Fruit fly (Drosophila melanogaster) Kc167 (cell line): Measurements from ENCODE around the gene Antdh.

Source experiments
- Myc ChIP-seq: fragments of >200 bp; optimal IDR thresholded peaks from 2 replicates; lab custom pipeline; 2017; ENCODE audit warnings: missing external identifiers
- Sin3A ChIP-seq: fragments of >200 bp; optimal IDR thresholded peaks from 2 replicates; lab custom pipeline; 2018; ENCODE audit warnings: missing external identifiers
- h ChIP-seq: fragments of >200 bp; optimal IDR thresholded peaks from 3 replicates; lab custom pipeline; 2018; ENCODE audit warnings: missing external identifiers
- insv ChIP-seq: fragments of >200 bp; optimal IDR thresholded peaks from 3 replicates; lab custom pipeline; 2018; ENCODE audit warnings: missing external identifiers
- psq ChIP-seq: fragments of >200 bp; optimal IDR thresholded peaks from 2 replicates; lab custom pipeline; 2017; ENCODE audit warnings: missing external identifiers
- ttk ChIP-seq: sonication (Bioruptor generic); optimal IDR thresholded peaks from 2 replicates; lab custom pipeline; 2017; ENCODE audit warnings: missing external identifiers

Antdh gene

DNA sequence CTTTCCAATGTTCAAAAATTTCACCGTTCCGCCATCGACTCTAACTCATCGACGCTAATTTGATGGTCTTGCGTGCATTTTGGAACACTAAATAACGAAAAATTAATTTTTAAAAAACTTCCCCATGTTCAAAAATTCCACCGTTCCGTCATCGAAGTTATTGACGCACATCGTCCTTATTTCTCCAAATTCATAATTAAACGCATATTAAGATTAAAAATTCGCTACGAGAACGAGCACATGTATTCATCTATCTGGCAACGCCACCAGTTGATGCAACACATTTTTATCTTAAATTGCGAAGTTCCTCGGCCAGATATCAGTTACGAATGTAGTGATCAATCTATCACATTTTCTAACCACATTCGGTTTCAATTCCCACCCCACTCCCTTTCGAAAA is 19.7 kb downstream of the Antdh start, which contains the start of gene Lint-1:
Gene Lint-1 (plus strand): TSS at position 123 of the 400 bp plus-strand sequence.
- TF ChIP-seq psq (lab: Kevin White, UChicago), result no peak
- TF ChIP-seq insv (lab: Kevin White, UChicago), result no peak
- TF ChIP-seq Sin3A, result no peak
- no peak for TF ChIP-seq Myc
- TF ChIP-seq h (lab: Kevin White, UChicago), result no peak
- no peak for TF ChIP-seq ttk (lab: Kevin White, UChicago)

DNA sequence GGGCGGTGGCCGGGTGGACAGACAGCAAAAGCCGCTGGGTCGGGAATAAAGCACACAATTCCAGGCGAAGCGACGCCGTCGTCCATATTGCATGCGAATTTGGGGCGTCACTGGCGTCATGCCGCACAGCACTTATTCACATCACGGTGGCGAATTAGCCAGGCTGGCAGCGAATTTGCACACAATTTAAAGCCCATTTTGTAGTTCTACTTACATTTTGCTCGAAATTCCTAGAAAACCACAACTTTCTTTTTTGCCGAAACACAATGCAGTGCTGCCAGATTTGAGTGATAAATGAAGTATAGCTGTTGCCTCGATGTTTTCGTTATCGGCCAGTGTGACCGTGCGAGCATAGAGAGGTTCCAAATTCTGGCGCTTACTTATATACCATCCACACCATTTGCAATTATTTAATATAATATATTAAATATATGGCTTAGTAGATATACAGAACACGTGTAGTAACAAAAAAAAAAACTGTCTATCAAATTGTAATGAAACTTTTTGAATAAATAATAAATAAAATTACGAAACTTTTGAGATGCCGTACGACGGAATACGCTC is 20.5 kb downstream of the Antdh start, which contains the start of gene Ran:
Gene Ran (minus strand): TSS at position 445 of the 564 bp plus-strand sequence.
- no peak for TF ChIP-seq Sin3A

DNA sequence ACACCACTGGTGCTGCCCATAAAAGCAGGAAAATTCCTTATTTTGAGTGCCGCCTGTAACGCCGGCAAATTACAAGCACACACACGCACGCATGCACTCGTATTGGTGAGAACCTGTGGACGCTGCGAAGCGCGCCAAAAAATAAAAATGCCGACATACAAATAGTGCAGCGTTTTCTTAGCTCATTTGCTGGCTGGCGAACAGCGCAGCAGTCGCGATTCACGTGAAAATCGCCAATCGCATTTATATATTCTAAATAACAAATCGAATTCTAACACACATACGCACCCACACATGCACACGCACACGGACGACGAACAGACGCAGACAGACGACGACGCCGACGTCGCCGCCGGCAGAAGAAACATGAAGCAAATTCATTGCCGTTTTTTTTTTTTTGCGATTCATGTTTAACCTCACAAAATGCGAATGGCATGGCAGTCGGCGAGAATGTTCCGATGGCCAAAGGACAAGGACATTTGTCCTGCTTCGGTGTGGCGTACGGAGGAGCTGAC is 21.2 kb downstream of the Antdh start:
- TF ChIP-seq Myc (no peak), insv (lab: Kevin White, UChicago) (no peak)

DNA sequence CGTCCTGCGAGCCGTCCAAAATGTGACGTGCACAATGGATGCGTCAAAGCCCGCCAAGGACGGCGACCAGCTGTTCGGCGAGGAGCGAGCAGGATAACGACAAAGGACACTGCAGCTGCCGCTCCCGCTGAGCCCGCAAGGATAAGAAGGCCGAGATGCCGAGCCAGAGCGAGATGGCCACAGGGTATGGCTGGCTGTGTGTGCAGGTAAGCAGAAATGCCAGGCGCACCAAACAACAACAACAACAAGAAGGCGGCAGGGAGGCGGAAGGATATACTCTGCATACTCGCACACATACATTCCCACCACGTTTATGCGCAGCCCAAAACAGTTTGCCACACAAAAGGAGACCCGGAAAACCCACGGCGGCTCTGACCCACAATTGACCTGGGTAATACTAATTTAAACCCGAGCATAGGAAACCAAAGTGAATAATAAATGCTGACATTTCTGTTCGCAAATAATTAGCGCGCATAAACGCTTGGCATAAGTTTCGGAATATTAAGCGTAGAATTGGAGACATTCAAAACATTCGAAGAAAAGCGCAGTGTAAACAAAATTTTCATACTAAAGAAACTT is 22.2 kb downstream of the Antdh start:
- TF ChIP-seq insv (lab: Kevin White, UChicago) (no peak), Sin3A (no peak), psq (lab: Kevin White, UChicago) (no peak), h (lab: Kevin White, UChicago) (no peak), Myc (no peak), ttk (lab: Kevin White, UChicago) (no peak)

DNA sequence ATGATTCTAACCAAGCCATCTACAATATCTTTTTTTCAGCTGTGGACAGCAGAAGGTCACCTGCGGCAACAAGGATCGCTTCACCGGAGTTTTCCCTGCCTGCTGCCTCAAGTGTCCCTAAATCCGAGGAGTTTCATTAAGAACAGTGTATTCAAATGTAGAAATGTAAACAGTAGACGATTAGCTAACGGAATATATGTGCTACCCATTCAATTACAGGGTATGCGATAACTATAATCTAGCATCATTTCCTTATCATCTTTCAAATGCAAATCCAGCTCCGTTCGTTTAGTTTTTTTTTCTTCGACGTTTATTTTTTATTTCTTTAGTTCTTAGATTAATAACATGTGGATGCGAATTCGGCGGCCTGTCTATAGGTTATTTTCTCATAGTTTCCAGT is 24.3 kb downstream of the Antdh start:
- TF ChIP-seq ttk (lab: Kevin White, UChicago), result no peak
- TF ChIP-seq insv (lab: Kevin White, UChicago), result no peak
- TF ChIP-seq psq (lab: Kevin White, UChicago), result no peak
- no peak for TF ChIP-seq h (lab: Kevin White, UChicago)
- TF ChIP-seq Myc, result no peak
- no peak for TF ChIP-seq Sin3A

DNA sequence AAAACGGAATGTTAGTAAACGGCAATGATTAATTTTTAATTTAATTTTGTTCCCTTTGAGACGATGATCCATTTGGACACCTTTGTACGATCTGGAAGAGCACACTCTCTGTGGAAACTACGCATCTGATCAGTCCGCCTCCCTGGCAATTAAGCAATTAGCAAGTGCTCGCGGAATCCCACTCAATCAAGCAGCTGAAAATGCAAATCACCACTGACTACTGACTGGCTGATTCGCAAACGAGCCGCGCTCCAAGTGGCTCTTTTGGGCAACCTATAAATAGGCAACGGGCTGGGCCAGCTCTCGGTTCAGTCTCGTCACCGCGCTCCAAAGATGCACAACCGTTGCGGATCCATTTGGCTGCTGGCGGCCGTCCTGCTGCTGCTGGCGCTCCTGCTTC is 25.0 kb downstream of the Antdh start, which contains the start of gene CG15201:
Gene CG15201 (plus strand): TSS at position 301 of the 400 bp plus-strand sequence.
- TF ChIP-seq psq (lab: Kevin White, UChicago) (no peak), Myc (no peak), ttk (lab: Kevin White, UChicago) (no peak), insv (lab: Kevin White, UChicago) (no peak), h (lab: Kevin White, UChicago) (no peak), Sin3A (no peak)

DNA sequence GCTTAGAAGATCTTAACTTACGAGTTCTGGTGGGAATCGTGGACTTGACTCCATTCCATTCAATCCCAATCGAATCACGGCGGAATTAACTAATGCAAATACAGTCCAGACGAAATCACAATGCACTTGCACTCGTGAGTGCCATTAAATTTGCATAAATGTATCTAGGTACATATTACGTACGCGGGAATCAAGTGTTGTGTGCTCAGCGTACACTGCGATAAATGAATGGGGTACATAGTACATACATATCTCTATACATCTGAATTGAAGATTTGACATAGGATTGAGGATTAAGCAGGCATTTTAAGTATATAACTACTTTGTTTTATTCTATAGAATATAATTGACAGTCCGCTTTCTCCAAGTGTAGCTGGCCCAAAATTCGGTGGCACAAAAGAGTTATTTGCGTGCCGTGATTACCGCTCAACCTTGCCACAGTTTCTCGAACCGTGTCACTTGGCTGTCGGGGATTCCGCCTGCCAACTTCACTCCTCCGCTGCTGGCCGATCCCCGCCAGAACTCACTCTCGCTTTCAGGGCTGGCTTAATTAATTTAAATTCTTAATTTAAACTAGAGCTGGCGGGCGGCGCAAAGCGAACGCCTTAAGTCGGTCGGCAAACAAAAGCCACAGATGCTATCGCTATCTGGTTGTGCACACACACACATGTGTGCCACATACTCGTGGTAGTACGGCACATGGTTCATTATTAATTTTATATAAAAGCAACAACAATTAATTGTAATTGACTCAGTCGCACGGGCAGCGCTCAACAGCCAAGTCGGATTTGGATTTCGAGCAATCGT is 26.9 kb downstream of the Antdh start, which contains the start of the genes CG15199 and CG15202:
Gene CG15199 (minus strand): TSS at position 51 of the 807 bp plus-strand sequence.
Gene CG15202 (plus strand): TSS at position 757 of the 807 bp plus-strand sequence.
- TF ChIP-seq h (lab: Kevin White, UChicago) (no peak), psq (lab: Kevin White, UChicago) (no peak)

DNA sequence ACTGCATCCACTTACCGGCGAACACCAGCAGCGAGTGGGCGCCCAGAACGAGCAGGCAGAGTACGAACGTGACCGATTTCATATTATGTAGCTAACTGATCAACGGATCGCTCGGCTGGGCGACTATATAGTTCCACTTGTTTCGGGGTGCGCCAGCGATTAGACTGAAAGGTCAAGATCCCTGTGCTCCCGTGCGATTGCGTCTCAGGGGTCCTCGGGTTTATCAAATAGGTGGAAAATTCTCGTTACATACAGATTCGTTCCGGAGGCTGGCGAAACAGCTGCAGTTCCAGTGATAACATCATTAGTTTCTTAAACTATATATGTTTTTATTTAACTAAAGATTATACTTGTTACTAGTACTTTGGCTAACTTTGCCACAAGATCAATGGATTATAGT is 28.7 kb downstream of the Antdh start, which contains the start of gene ssp7:
Gene ssp7 (minus strand): TSS at position 101 of the 400 bp plus-strand sequence.
- TF ChIP-seq h (lab: Kevin White, UChicago) (no peak), psq (lab: Kevin White, UChicago) (no peak)

DNA sequence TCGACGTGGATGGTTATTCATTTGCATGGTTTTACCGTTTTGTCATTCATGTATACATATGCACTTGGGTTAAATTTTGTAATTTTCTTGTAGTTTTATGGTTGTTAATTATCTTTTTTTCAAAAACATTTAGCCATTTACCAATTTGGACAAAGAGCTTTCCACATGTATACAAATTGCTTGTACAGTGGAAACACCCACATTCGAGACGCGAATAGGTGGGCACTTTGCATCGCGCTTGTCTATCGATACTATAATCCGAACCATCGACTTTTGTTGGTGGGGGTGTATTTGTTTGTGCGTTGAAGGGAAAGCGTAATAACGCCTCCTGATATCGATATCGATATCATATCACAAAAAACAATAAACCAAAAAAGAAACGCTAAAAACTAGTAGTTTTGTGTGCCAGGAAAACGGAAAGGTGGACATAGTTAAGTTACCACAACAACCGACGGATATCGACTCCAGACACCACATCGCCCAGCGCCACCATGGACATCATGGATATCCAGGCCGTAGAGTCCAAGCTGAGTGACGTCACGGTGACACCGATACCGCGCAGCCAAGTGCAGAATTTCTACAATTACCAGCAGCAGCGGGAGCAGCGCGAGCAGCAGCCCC is 31.2 kb downstream of the Antdh start, which contains the start of gene CDK2AP1:
Gene CDK2AP1 (plus strand): TSS at position 294 of the 621 bp plus-strand sequence.
- TF ChIP-seq ttk (lab: Kevin White, UChicago), result no peak
- no peak for TF ChIP-seq h (lab: Kevin White, UChicago)
- TF ChIP-seq Sin3A, result no peak
- TF ChIP-seq Myc, result no peak
- TF ChIP-seq insv (lab: Kevin White, UChicago), result no peak
- TF ChIP-seq psq (lab: Kevin White, UChicago), result no peak

DNA sequence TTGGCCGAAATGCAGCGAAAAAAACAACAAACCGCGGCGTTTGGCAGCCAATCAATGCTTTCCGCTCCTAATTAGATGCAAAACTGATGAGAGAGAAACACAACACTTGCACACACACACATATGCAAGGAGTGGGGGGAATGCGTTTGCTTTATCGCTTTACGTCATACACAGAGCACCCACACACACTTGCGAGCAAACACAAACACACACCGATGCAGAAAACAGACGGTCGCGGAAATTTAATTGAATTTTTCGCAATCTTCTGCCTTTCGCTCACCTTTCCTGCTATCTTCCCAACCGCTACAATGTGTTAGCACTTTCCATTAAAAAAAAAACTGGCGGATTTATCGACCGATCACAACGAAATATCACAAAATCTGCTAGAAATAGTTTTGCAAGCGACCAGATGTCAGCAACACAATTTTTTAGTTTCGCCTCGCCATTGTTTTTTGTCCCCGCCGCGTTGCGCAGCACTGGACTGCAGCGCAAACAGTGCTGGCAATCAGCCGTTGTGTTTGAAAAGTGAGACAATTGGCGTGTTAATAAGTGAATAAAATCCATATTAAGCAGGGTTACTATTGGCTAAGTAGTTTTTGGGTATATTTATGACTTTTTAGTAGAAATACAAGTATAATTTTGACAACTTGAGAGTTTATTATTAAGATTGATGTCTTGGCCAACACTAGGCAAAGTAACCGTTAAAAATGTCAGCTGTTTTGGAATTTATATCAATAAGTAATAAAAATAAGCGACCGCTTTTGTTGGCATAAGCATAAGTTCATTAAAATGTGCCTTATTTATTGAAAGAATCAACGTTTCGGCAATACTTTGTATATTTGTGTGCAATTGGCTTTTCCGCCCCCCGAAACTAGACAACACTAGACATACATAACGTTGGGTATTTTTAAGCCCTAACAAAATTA is 32.0 kb downstream of the Antdh start, which contains the start of gene Klp10A:
Gene Klp10A (minus strand): TSS at position 532 of the 926 bp plus-strand sequence.
- no peak for TF ChIP-seq h (lab: Kevin White, UChicago)
- no peak for TF ChIP-seq psq (lab: Kevin White, UChicago)
- TF ChIP-seq Sin3A, result no peak
